Worm (Caenorhabditis elegans) whole organism, midembryonic: ENCODE data around the gene ncs-6.

ENCODE experiments used
- T22C8.4 ChIP-seq: fragments of 200-800 bp; sonication (Bioruptor generic); IDR thresholded peaks from 2 replicates; pipeline ENCODE4 v1.3.6; 2022; ENCODE audit warnings: missing genetic modification characterization, missing compliant biosample characterization
- cog-1 ChIP-seq: sonication (generic microtip); optimal IDR thresholded peaks from 2 replicates; lab custom pipeline; 2016; ENCODE audit warnings: missing genetic modification characterization, missing compliant biosample characterization
- flt-1 ChIP-seq: fragments of 200-800 bp; sonication (Bioruptor generic); IDR thresholded peaks from 2 replicates; pipeline ENCODE4 v1.3.6; 2022; ENCODE audit warnings: missing genetic modification characterization, missing compliant biosample characterization
- klf-2 ChIP-seq: fragments of 200-800 bp; sonication (Bioruptor generic); conservative IDR thresholded peaks from 2 replicates; pipeline ENCODE4 v1.3.6; 2022; ENCODE audit warnings: missing genetic modification reagents, missing genetic modification characterization, missing compliant biosample characterization
- med-1 ChIP-seq: sonication (generic microtip); optimal IDR thresholded peaks from 2 replicates; lab custom pipeline; 2017; ENCODE audit warnings: missing genetic modification characterization, mild to moderate bottlenecking, missing compliant biosample characterization, antibody characterized with exemption, missing genetic modification reagents; ENCODE audit not compliant: insufficient read depth
- ref-1 ChIP-seq: fragments of 200-800 bp; sonication (Bioruptor generic); conservative IDR thresholded peaks from 2 replicates; pipeline ENCODE4 v1.3.6; 2022; ENCODE audit warnings: missing genetic modification reagents, missing genetic modification characterization, missing compliant biosample characterization
- tab-1 ChIP-seq: fragments of 200-800 bp; sonication (Bioruptor generic); IDR thresholded peaks from 2 replicates; pipeline ENCODE4 v1.3.6; 2022; ENCODE audit warnings: missing genetic modification characterization, missing compliant biosample characterization
- ztf-23 ChIP-seq: fragments of 200-800 bp; sonication (Bioruptor generic); IDR thresholded peaks from 2 replicates; pipeline ENCODE4 v1.3.6; 2022; ENCODE audit warnings: missing genetic modification reagents, missing genetic modification characterization, missing compliant biosample characterization
- ztf-29 ChIP-seq: fragments of 200-800 bp; sonication (Bioruptor generic); IDR thresholded peaks from 2 replicates; pipeline ENCODE4 v1.3.6; 2022; ENCODE audit warnings: missing genetic modification reagents, missing genetic modification characterization, missing compliant biosample characterization

ncs-6 gene

ce11 chrII:3528256-3528655 is at the start of gene ncs-6:
ncs-6 (minus strand) TSS chrII:3528516.
- TF ChIP-seq flt-1 (GFP tag; lab: Robert Waterston, UW) (no peak), tab-1 (GFP tag; lab: Robert Waterston, UW) (no peak)

DNA sequence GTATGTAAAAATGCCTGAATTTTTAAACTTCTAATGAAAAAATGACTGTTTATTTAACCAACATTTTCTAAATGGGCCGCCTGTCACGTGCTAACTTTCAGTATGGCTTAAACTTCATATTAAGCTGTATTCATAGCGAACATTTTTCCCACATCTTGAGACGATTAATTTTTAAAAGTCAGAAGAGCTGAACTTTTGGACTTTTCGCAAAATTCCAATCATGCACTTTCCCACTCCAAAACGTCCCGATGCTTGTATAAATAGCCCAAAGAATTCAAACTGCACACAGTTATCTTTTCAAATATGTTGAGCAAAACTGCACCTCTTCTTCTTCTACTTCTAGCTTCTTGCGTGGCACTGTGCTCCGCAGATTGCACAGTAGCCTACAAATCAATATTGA is 48.4 kb upstream of the ncs-6 start, which contains the start of gene clec-132:
Gene clec-132 (plus strand): TSS at position 301 of the 400 bp plus-strand sequence.
- TF ChIP-seq tab-1 (GFP tag; lab: Robert Waterston, UW) (no peak), klf-2 (no peak), ztf-23 (GFP tag; lab: Robert Waterston, UW) (no peak), ztf-29 (no peak), T22C8.4 (GFP tag; lab: Robert Waterston, UW) (no peak), cog-1 (tag; lab: Kevin White, UChicago) (no peak), flt-1 (GFP tag; lab: Robert Waterston, UW) (no peak)

ce11 chrII:3573255-3573654 is 44.9 kb upstream of the ncs-6 start, which contains the start of gene clec-130:
clec-130 (plus strand) TSS chrII:3573555.
- TF ChIP-seq cog-1 (tag; lab: Kevin White, UChicago): no peak
- no peak for TF ChIP-seq ztf-23 (GFP tag; lab: Robert Waterston, UW)
- no peak for TF ChIP-seq T22C8.4 (GFP tag; lab: Robert Waterston, UW)
- TF ChIP-seq ref-1: no peak
- no peak for TF ChIP-seq flt-1 (GFP tag; lab: Robert Waterston, UW)
- TF ChIP-seq klf-2: no peak
- TF ChIP-seq med-1 (GFP tag; lab: Kevin White, UChicago): no peak

DNA sequence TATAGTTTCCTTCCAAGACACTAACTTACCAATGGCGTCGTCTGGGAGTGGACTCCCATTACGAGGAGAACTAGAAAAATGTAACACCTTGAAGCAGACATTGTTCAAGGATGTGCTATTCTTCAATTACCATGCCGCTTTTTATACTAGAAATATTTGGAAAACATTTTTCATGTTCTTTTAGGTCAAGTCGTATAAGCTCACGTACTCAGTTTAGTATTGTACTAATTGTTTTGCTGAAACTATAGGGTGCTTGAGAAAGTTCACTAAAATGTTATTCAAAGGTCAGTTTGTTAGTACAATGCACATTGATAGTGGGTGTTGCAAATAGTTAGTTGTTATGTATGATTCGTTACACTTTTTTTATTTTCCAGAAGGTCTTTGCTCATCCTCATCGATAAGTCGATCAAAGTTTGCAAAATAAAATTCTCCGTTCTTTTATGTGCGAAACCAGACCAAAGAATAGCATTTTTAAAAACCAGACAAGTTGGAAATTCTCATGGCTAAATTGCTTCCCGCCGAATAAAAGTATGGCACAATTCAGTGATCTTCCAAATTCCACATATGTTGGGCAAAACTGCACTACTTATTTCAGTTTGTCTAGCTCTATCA is 42.7 kb upstream of the ncs-6 start, which contains the start of the genes clec-128 and clec-129:
Gene clec-128 (minus strand): TSS at position 101 of the 612 bp plus-strand sequence.
Gene clec-129 (plus strand): TSS at position 562 of the 612 bp plus-strand sequence.
- TF ChIP-seq ztf-29: no peak
- no peak for TF ChIP-seq ztf-23 (GFP tag; lab: Robert Waterston, UW)
- no peak for TF ChIP-seq cog-1 (tag; lab: Kevin White, UChicago)
- TF ChIP-seq flt-1 (GFP tag; lab: Robert Waterston, UW): no peak
- TF ChIP-seq klf-2: no peak
- TF ChIP-seq med-1 (GFP tag; lab: Kevin White, UChicago): no peak
- no peak for TF ChIP-seq ref-1
- TF ChIP-seq tab-1 (GFP tag; lab: Robert Waterston, UW): no peak
- TF ChIP-seq T22C8.4 (GFP tag; lab: Robert Waterston, UW): no peak

- no peak for TF ChIP-seq T22C8.4 (GFP tag; lab: Robert Waterston, UW)
- no peak for TF ChIP-seq ztf-29
- no peak for TF ChIP-seq klf-2
- no peak for TF ChIP-seq tab-1 (GFP tag; lab: Robert Waterston, UW)
- no peak for TF ChIP-seq med-1 (GFP tag; lab: Kevin White, UChicago)
- no peak for TF ChIP-seq ztf-23 (GFP tag; lab: Robert Waterston, UW)
- no peak for TF ChIP-seq flt-1 (GFP tag; lab: Robert Waterston, UW)
- no peak for TF ChIP-seq ref-1
- no peak for TF ChIP-seq cog-1 (tag; lab: Kevin White, UChicago)
These were observed 40.8 kb upstream of the ncs-6 start, which contains the start of gene clec-127 for ce11 chrII:3569118-3569517. clec-127 (minus strand) TSS chrII:3569218.

DNA sequence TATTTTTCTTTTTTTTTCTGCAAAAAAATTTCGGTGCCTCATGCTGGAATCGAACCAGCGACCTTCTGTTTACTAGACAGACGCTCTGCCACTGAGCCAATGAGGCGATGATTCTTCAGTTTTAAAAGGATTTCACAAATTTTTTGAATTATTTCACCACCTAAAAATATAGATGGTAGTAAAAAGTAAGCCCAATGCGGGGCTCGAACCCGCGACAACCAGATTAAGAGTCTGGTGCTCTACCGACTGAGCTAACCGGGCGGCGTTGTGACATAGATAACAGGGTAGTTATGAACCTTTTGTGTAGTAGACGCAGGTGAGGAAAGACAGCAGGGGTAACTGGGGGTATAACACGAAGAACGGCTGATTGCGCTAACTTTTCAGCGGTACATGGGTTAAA is 39.3 kb upstream of the ncs-6 start:
- peak; percentile 49; the same call in 1 of the 2 replicates for TF ChIP-seq T22C8.4 (GFP tag; lab: Robert Waterston, UW)
- TF ChIP-seq tab-1 (GFP tag; lab: Robert Waterston, UW): peak; percentile 77
- TF ChIP-seq ref-1: peak; percentile 70
- TF ChIP-seq klf-2: peak; percentile 64; the same call in 1 of the 2 replicates
- TF ChIP-seq ztf-23 (GFP tag; lab: Robert Waterston, UW): peak; percentile 75; the same call in 1 of the 2 replicates
- peak; percentile 80 for TF ChIP-seq ztf-29
- peak; percentile 91 for TF ChIP-seq flt-1 (GFP tag; lab: Robert Waterston, UW)

DNA sequence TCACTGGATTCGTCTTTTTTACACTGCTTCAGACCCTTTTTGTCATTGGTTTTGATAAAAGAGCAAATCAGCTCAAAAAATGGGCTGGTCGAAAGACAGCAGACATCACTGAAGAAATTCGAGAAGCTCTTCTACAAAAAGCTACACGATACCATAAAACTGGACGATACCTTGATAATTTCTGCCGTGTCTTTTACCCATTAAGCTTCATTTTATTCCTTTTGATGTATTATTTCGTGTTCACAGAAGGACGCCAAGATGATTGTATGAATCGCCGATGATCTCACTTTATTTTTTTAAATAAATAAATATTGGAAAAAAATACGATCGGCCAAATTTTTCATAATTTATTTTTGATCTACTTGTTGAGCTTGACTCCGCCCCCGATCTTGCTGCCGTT is 38.8 kb upstream of the ncs-6 start:
- TF ChIP-seq ref-1 (no peak), ztf-29 (no peak), tab-1 (GFP tag; lab: Robert Waterston, UW) (no peak), ztf-23 (GFP tag; lab: Robert Waterston, UW) (no peak), flt-1 (GFP tag; lab: Robert Waterston, UW) (no peak), T22C8.4 (GFP tag; lab: Robert Waterston, UW) (no peak), med-1 (GFP tag; lab: Kevin White, UChicago) (no peak), klf-2 (no peak), cog-1 (tag; lab: Kevin White, UChicago) (no peak)

DNA sequence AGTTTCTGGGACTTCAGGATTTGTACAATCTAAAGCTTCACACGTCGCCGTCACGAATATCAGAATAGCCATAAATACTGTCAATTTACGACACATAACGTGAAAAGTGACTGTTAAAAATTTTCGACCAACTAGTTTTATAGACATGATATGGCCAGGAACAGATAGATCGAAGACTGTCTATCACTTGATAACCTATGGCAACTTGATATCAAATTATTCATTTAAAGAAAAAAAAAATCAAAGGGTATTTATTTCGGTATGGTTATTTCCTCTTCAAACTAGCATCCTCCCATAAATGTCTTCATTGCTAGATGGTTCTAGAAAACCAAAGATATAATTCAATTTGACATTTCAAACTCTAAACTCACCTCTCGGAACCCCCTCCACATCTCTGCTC is 34.1 kb upstream of the ncs-6 start, which contains the start of gene W10G11.3:
Gene W10G11.3 (minus strand): TSS at position 101 of the 400 bp plus-strand sequence.
- no peak for TF ChIP-seq T22C8.4 (GFP tag; lab: Robert Waterston, UW)
- no peak for TF ChIP-seq tab-1 (GFP tag; lab: Robert Waterston, UW)
- no peak for TF ChIP-seq flt-1 (GFP tag; lab: Robert Waterston, UW)
- no peak for TF ChIP-seq cog-1 (tag; lab: Kevin White, UChicago)
- TF ChIP-seq med-1 (GFP tag; lab: Kevin White, UChicago): no peak
- no peak for TF ChIP-seq ztf-23 (GFP tag; lab: Robert Waterston, UW)
- TF ChIP-seq ref-1: no peak
- TF ChIP-seq klf-2: no peak
- TF ChIP-seq ztf-29: no peak

DNA sequence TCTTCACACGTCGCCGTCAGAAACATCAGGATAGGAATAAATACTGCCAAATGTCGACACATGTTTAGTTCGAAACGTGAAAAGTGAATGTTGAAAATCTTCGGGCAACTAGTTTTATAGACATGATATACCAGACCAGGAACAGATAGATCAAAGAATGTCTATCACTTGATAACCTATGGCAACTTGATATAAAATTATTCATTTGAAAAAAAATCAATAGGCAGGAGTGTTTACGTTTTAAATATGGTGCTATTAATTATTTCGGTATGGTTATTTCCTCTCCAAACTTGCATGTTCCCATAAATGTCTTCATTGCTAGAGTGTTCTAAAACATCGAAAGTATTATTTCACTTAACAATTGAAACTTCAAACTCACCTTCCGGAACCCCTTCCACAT is 33.2 kb upstream of the ncs-6 start, which contains the start of gene W10G11.2:
Gene W10G11.2 (minus strand): TSS at position 101 of the 400 bp plus-strand sequence.
- TF ChIP-seq ztf-23 (GFP tag; lab: Robert Waterston, UW): no peak
- TF ChIP-seq ztf-29: no peak
- TF ChIP-seq cog-1 (tag; lab: Kevin White, UChicago): no peak
- no peak for TF ChIP-seq tab-1 (GFP tag; lab: Robert Waterston, UW)
- no peak for TF ChIP-seq flt-1 (GFP tag; lab: Robert Waterston, UW)
- no peak for TF ChIP-seq ref-1
- no peak for TF ChIP-seq med-1 (GFP tag; lab: Kevin White, UChicago)
- TF ChIP-seq klf-2: no peak
- no peak for TF ChIP-seq T22C8.4 (GFP tag; lab: Robert Waterston, UW)
